Worm (Caenorhabditis elegans) whole organism, early embryonic: ENCODE measurements around the gene rpl-42.
"Not testable (repeated sequence)": the region's sequence is repeated elsewhere in the genome, so short reads cannot be mapped to it uniquely, and the experiment has no call there.

Source experiments
- B0310.2 ChIP-seq: sonication (generic microtip); optimal IDR thresholded peaks from 2 replicates; lab custom pipeline; 2016; ENCODE audit warnings: mild to moderate bottlenecking, missing genetic modification characterization, missing compliant biosample characterization
- F13C5.2 ChIP-seq: sonication (generic microtip); optimal IDR thresholded peaks from 2 replicates; lab custom pipeline; 2017; ENCODE audit warnings: mild to moderate bottlenecking, missing genetic modification characterization, inconsistent platforms, missing compliant biosample characterization
- aly-1 ChIP-seq: sonication (generic microtip); optimal IDR thresholded peaks from 2 replicates; lab custom pipeline; 2016; ENCODE audit warnings: missing genetic modification characterization, missing compliant biosample characterization
- ama-1 ChIP-seq: fragments of 150-350 bp; optimal IDR thresholded peaks from 2 replicates; lab custom pipeline; 2014
- ceh-13 ChIP-seq: fragments of 200-800 bp; sonication (Bioruptor generic); optimal IDR thresholded peaks from 2 replicates; lab custom pipeline; 2018; ENCODE audit warnings: mild to moderate bottlenecking, missing genetic modification characterization, missing compliant biosample characterization
- ceh-36 ChIP-seq: sonication (generic microtip); optimal IDR thresholded peaks from 2 replicates; lab custom pipeline; 2016; ENCODE audit warnings: missing genetic modification characterization, inconsistent platforms, missing compliant biosample characterization
- ets-7 ChIP-seq: sonication (generic microtip); optimal IDR thresholded peaks from 2 replicates; lab custom pipeline; 2016; ENCODE audit warnings: missing genotype, missing genetic modification characterization, missing compliant biosample characterization
- flt-1 ChIP-seq: fragments of 200-800 bp; sonication (Bioruptor generic); IDR thresholded peaks from 2 replicates; pipeline ENCODE4 v1.3.6; 2022; ENCODE audit warnings: missing genetic modification characterization, missing compliant biosample characterization
- hmbx-1 ChIP-seq: sonication (generic microtip); optimal IDR thresholded peaks from 2 replicates; lab custom pipeline; 2016; ENCODE audit warnings: mild to moderate bottlenecking, missing genetic modification characterization, missing compliant biosample characterization
- hmg-4 ChIP-seq: fragments of 200-800 bp; sonication (Bioruptor generic); optimal IDR thresholded peaks from 2 replicates; lab custom pipeline; 2018; ENCODE audit warnings: mild to moderate bottlenecking, missing genetic modification characterization, missing compliant biosample characterization
- hnd-1 ChIP-seq: sonication (generic microtip); optimal IDR thresholded peaks from 2 replicates; lab custom pipeline; 2016; ENCODE audit warnings: missing genetic modification characterization, missing compliant biosample characterization
- pes-1 ChIP-seq: fragments of 200-800 bp; sonication (Bioruptor generic); IDR thresholded peaks from 2 replicates; pipeline ENCODE4 v1.3.6; 2022; ENCODE audit warnings: missing genetic modification reagents, missing genetic modification characterization, missing compliant biosample characterization
- scrt-1 ChIP-seq: fragments of 200-800 bp; sonication (Bioruptor generic); IDR thresholded peaks from 2 replicates; pipeline ENCODE4 v1.3.6; 2022; ENCODE audit warnings: missing genetic modification characterization, missing compliant biosample characterization
- sea-1 ChIP-seq: fragments of 200-800 bp; sonication (Bioruptor generic); conservative IDR thresholded peaks from 2 replicates; pipeline ENCODE4 v1.3.6; 2022; ENCODE audit warnings: missing genetic modification characterization, missing compliant biosample characterization
- tbx-11 ChIP-seq: fragments of 200-800 bp; sonication (Bioruptor generic); IDR thresholded peaks from 2 replicates; pipeline ENCODE4 v1.3.6; 2022; ENCODE audit warnings: missing genetic modification characterization, missing compliant biosample characterization
- tbx-37 ChIP-seq: fragments of 200-800 bp; sonication (Bioruptor generic); conservative IDR thresholded peaks from 2 replicates; pipeline ENCODE4 v1.3.6; 2022; ENCODE audit warnings: missing genetic modification reagents, missing genetic modification characterization, missing compliant biosample characterization
- tra-4 ChIP-seq: sonication (generic microtip); optimal IDR thresholded peaks from 2 replicates; lab custom pipeline; 2017; ENCODE audit warnings: missing genetic modification characterization, missing compliant biosample characterization

The rpl-42 gene

ce11 chrII:11110419-11110818 is 17.9 kb downstream of the rpl-42 start:
- no peak for TF ChIP-seq hmg-4 (GFP tag; lab: Kevin White, UChicago)
- no peak for TF ChIP-seq tbx-11 (GFP tag; lab: Robert Waterston, UW)
- TF ChIP-seq ceh-36 (tag; lab: Kevin White, UChicago): no peak
- no peak for TF ChIP-seq hmbx-1 (tag; lab: Kevin White, UChicago)
- no peak for TF ChIP-seq hnd-1 (tag; lab: Kevin White, UChicago)
- no peak for TF ChIP-seq scrt-1 (GFP tag; lab: Robert Waterston, UW)
- no peak for TF ChIP-seq tra-4 (tag; lab: Kevin White, UChicago)
- no peak for TF ChIP-seq pes-1 (GFP tag; lab: Robert Waterston, UW)
- TF ChIP-seq ceh-13: no peak
- no peak for TF ChIP-seq flt-1 (GFP tag; lab: Robert Waterston, UW)
- no peak for TF ChIP-seq tbx-37 (GFP tag; lab: Robert Waterston, UW)
- TF ChIP-seq B0310.2 (tag; lab: Kevin White, UChicago): no peak
- TF ChIP-seq aly-1: no peak
- no peak for TF ChIP-seq sea-1 (GFP tag; lab: Robert Waterston, UW)
- no peak for TF ChIP-seq ama-1 (lab: Kevin White, UChicago)
- TF ChIP-seq F13C5.2 (tag; lab: Kevin White, UChicago): no peak
- TF ChIP-seq ets-7 (tag; lab: Kevin White, UChicago): no peak

- TF ChIP-seq tbx-11 (GFP tag; lab: Robert Waterston, UW): no peak
- no peak for TF ChIP-seq tbx-37 (GFP tag; lab: Robert Waterston, UW)
- TF ChIP-seq pes-1 (GFP tag; lab: Robert Waterston, UW): no peak
- no peak for TF ChIP-seq hnd-1 (tag; lab: Kevin White, UChicago)
- TF ChIP-seq flt-1 (GFP tag; lab: Robert Waterston, UW): no peak
- TF ChIP-seq ama-1 (lab: Kevin White, UChicago): no peak
- TF ChIP-seq ceh-13: no peak
- no peak for TF ChIP-seq aly-1
- TF ChIP-seq ets-7 (tag; lab: Kevin White, UChicago): no peak
- no peak for TF ChIP-seq F13C5.2 (tag; lab: Kevin White, UChicago)
- TF ChIP-seq scrt-1 (GFP tag; lab: Robert Waterston, UW): no peak
- no peak for TF ChIP-seq tra-4 (tag; lab: Kevin White, UChicago)
- TF ChIP-seq ceh-36 (tag; lab: Kevin White, UChicago): no peak
- no peak for TF ChIP-seq sea-1 (GFP tag; lab: Robert Waterston, UW)
Observed at ce11 chrII:11111107-11111506, 18.6 kb downstream of the rpl-42 start, which contains the start of gene glb-4. Gene glb-4, minus strand, starts transcription at chrII:11111207.

ce11 chrII:11112419-11112818 is 19.9 kb downstream of the rpl-42 start, which contains the start of gene mat-2:
Gene mat-2, plus strand, starts transcription at chrII:11112719.
- TF ChIP-seq sea-1 (GFP tag; lab: Robert Waterston, UW): no peak
- no peak for TF ChIP-seq ceh-13
- TF ChIP-seq aly-1: no peak
- no peak for TF ChIP-seq ets-7 (tag; lab: Kevin White, UChicago)
- no peak for TF ChIP-seq F13C5.2 (tag; lab: Kevin White, UChicago)
- no peak for TF ChIP-seq flt-1 (GFP tag; lab: Robert Waterston, UW)
- TF ChIP-seq hmbx-1 (tag; lab: Kevin White, UChicago): no peak
- no peak for TF ChIP-seq tbx-37 (GFP tag; lab: Robert Waterston, UW)
- TF ChIP-seq B0310.2 (tag; lab: Kevin White, UChicago): no peak
- no peak for TF ChIP-seq tbx-11 (GFP tag; lab: Robert Waterston, UW)
- no peak for TF ChIP-seq ama-1 (lab: Kevin White, UChicago)
- no peak for TF ChIP-seq pes-1 (GFP tag; lab: Robert Waterston, UW)
- TF ChIP-seq scrt-1 (GFP tag; lab: Robert Waterston, UW): no peak
- TF ChIP-seq ceh-36 (tag; lab: Kevin White, UChicago): no peak
- TF ChIP-seq hnd-1 (tag; lab: Kevin White, UChicago): no peak
- no peak for TF ChIP-seq hmg-4 (GFP tag; lab: Kevin White, UChicago)
- TF ChIP-seq tra-4 (tag; lab: Kevin White, UChicago): no peak

- not testable (repeated sequence) for TF ChIP-seq hmbx-1 (tag; lab: Kevin White, UChicago); pes-1 (GFP tag; lab: Robert Waterston, UW); B0310.2 (tag; lab: Kevin White, UChicago)
Observed at ce11 chrII:11121800-11122199, 29.3 kb downstream of the rpl-42 start, which contains the start of gene W10C6.2. Gene W10C6.2, minus strand, starts transcription at chrII:11121900.

ce11 chrII:11125059-11125594 is 32.6 kb downstream of the rpl-42 start:
- no peak for TF ChIP-seq B0310.2 (tag; lab: Kevin White, UChicago)
- no peak for TF ChIP-seq sea-1 (GFP tag; lab: Robert Waterston, UW)
- TF ChIP-seq hnd-1 (tag; lab: Kevin White, UChicago): no peak
- TF ChIP-seq ets-7 (tag; lab: Kevin White, UChicago): no peak
- TF ChIP-seq hmg-4 (GFP tag; lab: Kevin White, UChicago): no peak
- TF ChIP-seq hmbx-1 (tag; lab: Kevin White, UChicago): no peak
- no peak for TF ChIP-seq tbx-37 (GFP tag; lab: Robert Waterston, UW)
- TF ChIP-seq ama-1 (lab: Kevin White, UChicago): no peak
- TF ChIP-seq pes-1 (GFP tag; lab: Robert Waterston, UW): no peak
- TF ChIP-seq scrt-1 (GFP tag; lab: Robert Waterston, UW): no peak
- no peak for TF ChIP-seq F13C5.2 (tag; lab: Kevin White, UChicago)
- no peak for TF ChIP-seq tbx-11 (GFP tag; lab: Robert Waterston, UW)

- TF ChIP-seq F13C5.2 (tag; lab: Kevin White, UChicago) (peak; percentile 29), sea-1 (GFP tag; lab: Robert Waterston, UW) (no peak)
Observed at ce11 chrII:11126312-11127000, 33.9 kb downstream of the rpl-42 start, which contains the start of the genes rps-9 and lsm-1. Gene rps-9, minus strand, starts transcription at chrII:11126362. Gene lsm-1, plus strand, starts transcription at chrII:11126950.
